Worm (Caenorhabditis elegans) whole organism, L4 larva: ENCODE results near the gene rer-1.

Experiments used
- F49E8.2 ChIP-seq: sonication (generic microtip); optimal IDR thresholded peaks from 2 replicates; lab custom pipeline; 2016; ENCODE audit warnings: missing compliant biosample characterization, mild to moderate bottlenecking, missing genetic modification characterization, borderline replicate concordance
- jun-1 ChIP-seq: fragments of 150-350 bp; optimal IDR thresholded peaks from 2 replicates; lab custom pipeline; 2014; ENCODE audit warnings: missing biosample characterization, missing genetic modification reagents, missing genetic modification characterization
- madf-9 ChIP-seq: fragments of 200-800 bp; sonication (Bioruptor generic); conservative IDR thresholded peaks from 2 replicates; pipeline ENCODE4 v1.3.6; 2022; ENCODE audit warnings: missing genetic modification reagents, missing genetic modification characterization, missing compliant biosample characterization
- nhr-25 ChIP-seq: sonication (generic microtip); optimal IDR thresholded peaks from 2 replicates; lab custom pipeline; 2017; ENCODE audit warnings: missing genetic modification characterization, mild to moderate bottlenecking, missing compliant biosample characterization, antibody characterized with exemption, moderate library complexity, borderline replicate concordance; ENCODE audit not compliant: insufficient read depth
- pqm-1 ChIP-seq: sonication (generic microtip); optimal IDR thresholded peaks from 2 replicates; lab custom pipeline; 2017; ENCODE audit warnings: missing biosample characterization, missing genetic modification characterization
- unc-62 ChIP-seq, 3 experiments: fragments of 150-350 bp in 1 of 3; sonication (generic microtip); optimal IDR thresholded peaks in 2 of 3; peaks in 1 of 3; 1 replicate in 1 of 3; 2 replicates in 2 of 3; lab custom pipeline; 2014 to 2017; ENCODE audit warnings: missing biosample characterization in 3 of 3, missing genetic modification characterization in 3 of 3, missing genetic modification reagents in 3 of 3, missing genotype in 1 of 3

DNA sequence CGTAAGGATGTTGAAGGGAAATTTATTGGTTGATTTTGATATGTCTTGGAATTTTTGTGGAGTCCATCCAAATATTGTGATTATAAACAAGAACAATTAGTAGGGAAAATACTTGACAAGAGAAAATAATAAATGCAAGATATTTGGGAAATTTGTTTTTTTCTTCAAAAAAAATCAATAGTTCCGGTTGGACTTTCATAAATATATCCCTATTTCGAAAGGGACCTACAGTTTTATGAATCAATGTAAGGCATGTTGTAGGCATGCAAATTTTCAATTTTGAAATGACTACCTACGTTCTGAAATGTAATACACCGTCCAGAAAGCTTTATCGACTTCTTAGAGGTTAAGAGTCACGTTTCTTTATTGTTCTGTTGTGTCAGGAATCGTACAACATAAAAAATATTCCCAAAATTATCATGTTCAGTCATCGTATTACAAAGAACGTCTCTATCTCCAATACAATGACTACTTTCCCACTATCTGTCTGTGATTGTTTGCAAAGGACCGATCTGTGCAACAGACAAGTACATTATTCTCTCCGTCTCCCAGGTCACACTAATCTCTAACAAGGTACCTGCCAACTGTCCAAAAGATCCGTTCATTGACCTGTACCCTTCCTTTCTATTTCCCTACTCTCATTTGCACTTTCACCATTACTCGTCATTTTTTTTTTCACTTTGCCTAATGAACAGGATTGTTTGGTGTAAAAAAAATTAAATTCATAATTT, 21.2 kb upstream of the rer-1 start, which contains the start of gene F07H5.13:
- TF ChIP-seq unc-62 (GFP tag; optimal IDR thresholded peaks at IDR 0.05 in 1 of 2; lab: Kevin White, UChicago): no peak
- TF ChIP-seq unc-62 (tag; optimal IDR thresholded peaks at IDR 0.05; lab: Kevin White, UChicago): no peak
- no peak for TF ChIP-seq madf-9 (GFP tag; lab: Robert Waterston, UW)
- no peak for TF ChIP-seq jun-1 (tag; lab: Kevin White, UChicago)
- TF ChIP-seq F49E8.2: no peak
- peak; percentile 43 for TF ChIP-seq nhr-25 (tag; lab: Kevin White, UChicago)
- TF ChIP-seq pqm-1 (tag; lab: Kevin White, UChicago): no peak
